Fruit fly (Drosophila melanogaster) whole organism, prepupa: ENCODE data around the gene Acbp6.

Experiments used
- CG1621 ChIP-seq: fragments of 200-800 bp; sonication (Bioruptor generic); optimal IDR thresholded peaks from 3 replicates; lab custom pipeline; 2018; ENCODE audit warnings: missing biosample characterization, mild to moderate bottlenecking, missing genetic modification characterization
- CG6163 ChIP-seq: fragments of 200-800 bp; sonication (Bioruptor generic); IDR thresholded peaks from 3 replicates; pipeline ENCODE4 v1.3.6; 2022; ENCODE audit warnings: missing biosample characterization, missing genetic modification characterization
- CG6792 ChIP-seq: fragments of 200-800 bp; sonication (Bioruptor generic); optimal IDR thresholded peaks from 3 replicates; lab custom pipeline; 2016; ENCODE audit warnings: missing biosample characterization, missing genetic modification characterization
- CG9139 ChIP-seq: fragments of 200-800 bp; sonication (Bioruptor generic); optimal IDR thresholded peaks from 3 replicates; lab custom pipeline; 2017; ENCODE audit warnings: missing biosample characterization, mild to moderate bottlenecking, missing genetic modification characterization
- Met ChIP-seq: fragments of 200-800 bp; sonication (Bioruptor generic); optimal IDR thresholded peaks from 3 replicates; lab custom pipeline; 2016; ENCODE audit warnings: missing biosample characterization, missing genetic modification characterization
- OdsH ChIP-seq: fragments of 200-800 bp; sonication (Bioruptor generic); optimal IDR thresholded peaks from 3 replicates; lab custom pipeline; 2016; ENCODE audit warnings: missing biosample characterization, missing genetic modification characterization
- acj6 ChIP-seq: fragments of 200-800 bp; sonication (Bioruptor generic); optimal IDR thresholded peaks from 3 replicates; lab custom pipeline; 2016; ENCODE audit warnings: missing biosample characterization, missing genetic modification characterization
- dsx ChIP-seq: fragments of 200-800 bp; optimal IDR thresholded peaks from 3 replicates; lab custom pipeline; 2019; ENCODE audit warnings: missing biosample characterization, mild to moderate bottlenecking, missing genetic modification characterization, moderate library complexity; ENCODE audit not compliant: poor library complexity, severe bottlenecking
- eg ChIP-seq: fragments of 200-800 bp; sonication (Bioruptor generic); IDR thresholded peaks from 3 replicates; pipeline ENCODE4 v1.3.6; 2022; ENCODE audit warnings: missing biosample characterization, missing genetic modification characterization
- esn ChIP-seq: fragments of 200-800 bp; sonication (Bioruptor generic); optimal IDR thresholded peaks from 2 replicates; lab custom pipeline; 2016; ENCODE audit warnings: missing biosample characterization, mild to moderate bottlenecking, missing genetic modification characterization, moderate library complexity
- fd59A ChIP-seq: fragments of 200-800 bp; sonication (Bioruptor generic); optimal IDR thresholded peaks from 2 replicates; lab custom pipeline; 2017; ENCODE audit warnings: missing biosample characterization, mild to moderate bottlenecking, missing genetic modification characterization, missing genetic modification reagents
- fkh ChIP-seq: fragments of 200-800 bp; sonication (Bioruptor generic); optimal IDR thresholded peaks from 3 replicates; lab custom pipeline; 2017; ENCODE audit warnings: missing biosample characterization, mild to moderate bottlenecking, missing genetic modification characterization, moderate library complexity
- topi ChIP-seq: fragments of 200-800 bp; sonication (Bioruptor generic); optimal IDR thresholded peaks from 3 replicates; lab custom pipeline; 2016; ENCODE audit warnings: missing biosample characterization, missing genetic modification characterization

Acbp6 gene

dm6 chr3L:7161310-7161709 lies 32.6 kb downstream of the Acbp6 start:
- TF ChIP-seq OdsH (GFP tag; lab: Kevin White, UChicago) (no peak), dsx (no peak), topi (GFP tag; lab: Kevin White, UChicago) (no peak), CG1621 (tag; lab: Kevin White, UChicago) (no peak), fkh (GFP tag; lab: Kevin White, UChicago) (no peak), CG6792 (GFP tag; lab: Kevin White, UChicago) (no peak), esn (no peak), eg (GFP tag; lab: Robert Waterston, UW) (no peak), CG9139 (no peak), acj6 (GFP tag; lab: Kevin White, UChicago) (no peak), fd59A (GFP tag; lab: Kevin White, UChicago) (no peak), Met (GFP tag; lab: Kevin White, UChicago) (no peak)

dm6 chr3L:7161924-7162323 lies 33.2 kb downstream of the Acbp6 start:
- TF ChIP-seq CG6163 (GFP tag; lab: Robert Waterston, UW) = no peak
